Fruit fly (Drosophila melanogaster) whole organism, embryonic: ENCODE data around the gene Atg8b.

Source experiments
- Asciz ChIP-seq: fragments of 200-800 bp; sonication (Bioruptor generic); optimal IDR thresholded peaks from 2 replicates; lab custom pipeline; 2017; ENCODE audit warnings: missing biosample characterization, mild to moderate bottlenecking, missing genetic modification characterization, missing genetic modification reagents
- BEAF-32 ChIP-seq: fragments of 200-800 bp; sonication (Bioruptor generic); optimal IDR thresholded peaks from 3 replicates; lab custom pipeline; 2017; ENCODE audit warnings: missing biosample characterization, missing genetic modification characterization, mild to moderate bottlenecking, moderate library complexity, missing genetic modification reagents
- CG10267 ChIP-seq: fragments of 200-800 bp; sonication (Bioruptor generic); optimal IDR thresholded peaks from 2 replicates; lab custom pipeline; 2018; ENCODE audit warnings: missing biosample characterization, mild to moderate bottlenecking, missing genetic modification characterization, moderate library complexity
- CG11085 ChIP-seq: fragments of 200-800 bp; sonication (Bioruptor generic); IDR thresholded peaks from 2 replicates; pipeline ENCODE4 v1.3.6; 2022; ENCODE audit warnings: missing biosample characterization, missing genetic modification characterization
- CG11247 ChIP-seq: fragments of 200-800 bp; sonication (Bioruptor generic); IDR thresholded peaks from 2 replicates; pipeline ENCODE4 v1.3.6; 2022; ENCODE audit warnings: missing biosample characterization, missing genetic modification characterization
- CG11560 ChIP-seq: fragments of 200-800 bp; sonication (Bioruptor generic); IDR thresholded peaks from 3 replicates; pipeline ENCODE4 v1.3.6; 2022; ENCODE audit warnings: missing biosample characterization, missing genetic modification characterization
- CG11695 ChIP-seq: fragments of 200-800 bp; sonication (Bioruptor generic); IDR thresholded peaks from 3 replicates; pipeline ENCODE4 v1.3.6; 2022; ENCODE audit warnings: missing biosample characterization, missing genetic modification characterization
- CG11696 ChIP-seq: fragments of 200-800 bp; sonication (Bioruptor generic); IDR thresholded peaks from 2 replicates; pipeline ENCODE4 v1.3.6; 2022; ENCODE audit warnings: missing biosample characterization, missing genetic modification characterization
- CG12219 ChIP-seq: fragments of 200-800 bp; sonication (Bioruptor generic); optimal IDR thresholded peaks from 3 replicates; lab custom pipeline; 2018; ENCODE audit warnings: missing biosample characterization, mild to moderate bottlenecking, missing genetic modification characterization
- CG12744 ChIP-seq: fragments of 200-800 bp; sonication (Bioruptor generic); optimal IDR thresholded peaks from 2 replicates; lab custom pipeline; 2016; ENCODE audit warnings: missing biosample characterization, missing genetic modification characterization
- CG13287 ChIP-seq: fragments of 200-800 bp; sonication (Bioruptor generic); IDR thresholded peaks from 2 replicates; pipeline ENCODE4 v1.3.6; 2022; ENCODE audit warnings: missing biosample characterization, missing genetic modification characterization; ENCODE audit not compliant: partially characterized antibody
- CG13775 ChIP-seq: fragments of 200-800 bp; sonication (Bioruptor generic); optimal IDR thresholded peaks from 3 replicates; lab custom pipeline; 2017; ENCODE audit warnings: missing biosample characterization, mild to moderate bottlenecking, missing genetic modification characterization
- CG15073 ChIP-seq: fragments of 200-800 bp; sonication (Bioruptor generic); optimal IDR thresholded peaks from 2 replicates; lab custom pipeline; 2016; ENCODE audit warnings: missing biosample characterization, missing genetic modification characterization
- CG15269 ChIP-seq: fragments of 200-800 bp; sonication (Bioruptor generic); optimal IDR thresholded peaks from 2 replicates; lab custom pipeline; 2018; ENCODE audit warnings: missing biosample characterization, mild to moderate bottlenecking, missing genetic modification characterization, moderate library complexity
- CG1792 ChIP-seq: fragments of 200-800 bp; sonication (Bioruptor generic); optimal IDR thresholded peaks from 2 replicates; lab custom pipeline; 2016; ENCODE audit warnings: missing biosample characterization, missing genetic modification characterization
- CG2712 ChIP-seq: fragments of 200-800 bp; optimal IDR thresholded peaks from 3 replicates; lab custom pipeline; 2019; ENCODE audit warnings: missing biosample characterization, mild to moderate bottlenecking, missing genetic modification characterization, moderate library complexity
- CG2889 ChIP-seq: fragments of 200-800 bp; sonication (Bioruptor generic); IDR thresholded peaks from 3 replicates; pipeline ENCODE4 v1.3.6; 2022; ENCODE audit warnings: missing biosample characterization, missing genetic modification characterization
- CG34422 ChIP-seq: fragments of 200-800 bp; sonication (Bioruptor generic); IDR thresholded peaks from 3 replicates; pipeline ENCODE4 v1.3.6; 2022; ENCODE audit warnings: missing biosample characterization, missing genetic modification characterization
- CG3838 ChIP-seq: fragments of 200-800 bp; sonication (Bioruptor generic); optimal IDR thresholded peaks from 3 replicates; lab custom pipeline; 2016; ENCODE audit warnings: missing biosample characterization, missing genetic modification characterization
- CG4360 ChIP-seq: fragments of 200-800 bp; sonication (Bioruptor generic); IDR thresholded peaks from 2 replicates; pipeline ENCODE4 v1.3.6; 2022; ENCODE audit warnings: missing biosample characterization, missing genetic modification characterization
- CG6254 ChIP-seq: fragments of 200-800 bp; sonication (Bioruptor generic); optimal IDR thresholded peaks from 3 replicates; lab custom pipeline; 2017; ENCODE audit warnings: mild to moderate bottlenecking, missing biosample characterization, missing genetic modification reagents, missing genetic modification characterization
- Chrac-16 ChIP-seq: fragments of 200-800 bp; sonication (Bioruptor generic); optimal IDR thresholded peaks from 3 replicates; lab custom pipeline; 2016; ENCODE audit warnings: missing biosample characterization, missing genetic modification characterization
- Hey ChIP-seq: fragments of 200-800 bp; sonication (Bioruptor generic); optimal IDR thresholded peaks from 3 replicates; lab custom pipeline; 2018; ENCODE audit warnings: missing biosample characterization, mild to moderate bottlenecking, missing genetic modification characterization
- HmgD ChIP-seq: fragments of 200-800 bp; sonication (Bioruptor generic); optimal IDR thresholded peaks from 3 replicates; lab custom pipeline; 2016; ENCODE audit warnings: missing biosample characterization, missing genetic modification characterization
- HmgZ ChIP-seq: fragments of 200-800 bp; sonication (Bioruptor generic); optimal IDR thresholded peaks from 2 replicates; lab custom pipeline; 2018; ENCODE audit warnings: missing biosample characterization, mild to moderate bottlenecking, missing genetic modification characterization
- Hr3 ChIP-seq: fragments of 200-800 bp; sonication (Bioruptor generic); optimal IDR thresholded peaks from 3 replicates; lab custom pipeline; 2016; ENCODE audit warnings: missing biosample characterization, missing genetic modification characterization
- Kr ChIP-seq: fragments of 200-800 bp; sonication (Bioruptor generic); optimal IDR thresholded peaks from 2 replicates; lab custom pipeline; 2017; ENCODE audit warnings: missing biosample characterization, mild to moderate bottlenecking, missing genetic modification characterization
- Lim3 ChIP-seq: fragments of 200-800 bp; sonication (Bioruptor generic); IDR thresholded peaks from 2 replicates; pipeline ENCODE4 v1.3.6; 2022; ENCODE audit warnings: missing biosample characterization, missing genetic modification characterization
- MBD-R2 ChIP-seq: fragments of 200-800 bp; sonication (Bioruptor generic); IDR thresholded peaks from 2 replicates; pipeline ENCODE4 v1.3.6; 2022; ENCODE audit warnings: missing biosample characterization, missing genetic modification characterization
- MTF-1 ChIP-seq: fragments of 200-800 bp; sonication (Bioruptor generic); optimal IDR thresholded peaks from 2 replicates; lab custom pipeline; 2018; ENCODE audit warnings: missing biosample characterization, mild to moderate bottlenecking, missing genetic modification characterization, borderline replicate concordance
- Meics ChIP-seq: fragments of 200-800 bp; sonication (Bioruptor generic); optimal IDR thresholded peaks from 2 replicates; lab custom pipeline; 2017; ENCODE audit warnings: missing biosample characterization, mild to moderate bottlenecking, missing genetic modification characterization
- NC2β ChIP-seq: fragments of 200-800 bp; sonication (Bioruptor generic); optimal IDR thresholded peaks from 2 replicates; lab custom pipeline; 2016; ENCODE audit warnings: missing biosample characterization, missing genetic modification characterization
- Nf-YA ChIP-seq: fragments of 200-800 bp; sonication (Bioruptor generic); IDR thresholded peaks from 2 replicates; pipeline ENCODE4 v1.3.6; 2022; ENCODE audit warnings: missing biosample characterization, missing genetic modification characterization
- Ssrp ChIP-seq: fragments of 200-800 bp; sonication (Bioruptor generic); optimal IDR thresholded peaks from 2 replicates; lab custom pipeline; 2018; ENCODE audit warnings: missing biosample characterization, mild to moderate bottlenecking, missing genetic modification characterization, moderate library complexity
- YL-1 ChIP-seq: fragments of 200-800 bp; sonication (Bioruptor generic); optimal IDR thresholded peaks from 3 replicates; lab custom pipeline; 2017; ENCODE audit warnings: missing biosample characterization, mild to moderate bottlenecking, missing genetic modification characterization
- bcd ChIP-seq: fragments of 200-800 bp; sonication (Bioruptor generic); optimal IDR thresholded peaks from 2 replicates; lab custom pipeline; 2017; ENCODE audit warnings: missing biosample characterization, mild to moderate bottlenecking, missing genetic modification characterization
- emc ChIP-seq: fragments of 200-800 bp; sonication (Bioruptor generic); optimal IDR thresholded peaks from 2 replicates; lab custom pipeline; 2016; ENCODE audit warnings: missing biosample characterization, missing genetic modification characterization
- eve ChIP-seq, 2 experiments: fragments of >200 bp; optimal IDR thresholded peaks; 2 replicates each; lab custom pipeline; 2017; ENCODE audit warnings: missing biosample characterization in 2 of 2, missing genetic modification characterization in 2 of 2
- gsb ChIP-seq: fragments of 200-800 bp; sonication (Bioruptor generic); IDR thresholded peaks from 2 replicates; pipeline ENCODE4 v1.3.6; 2022; ENCODE audit warnings: missing biosample characterization, missing genetic modification characterization
- h ChIP-seq: fragments of >200 bp; optimal IDR thresholded peaks from 2 replicates; lab custom pipeline; 2017
- insv ChIP-seq, 2 experiments: fragments of 200-800 bp; sonication (Bioruptor generic); optimal IDR thresholded peaks; 3 replicates each; lab custom pipeline; 2016 to 2018; ENCODE audit warnings: missing biosample characterization in 2 of 2, missing genetic modification characterization in 2 of 2
- jigr1 ChIP-seq: fragments of 200-800 bp; sonication (Bioruptor generic); IDR thresholded peaks from 3 replicates; pipeline ENCODE4 v1.3.6; 2022; ENCODE audit warnings: missing biosample characterization, missing genetic modification characterization
- kay ChIP-seq: fragments of 200-800 bp; sonication (Bioruptor generic); optimal IDR thresholded peaks from 2 replicates; lab custom pipeline; 2016; ENCODE audit warnings: missing biosample characterization, missing genetic modification characterization
- mld ChIP-seq: fragments of 200-800 bp; sonication (Bioruptor generic); IDR thresholded peaks from 3 replicates; pipeline ENCODE4 v1.3.6; 2022; ENCODE audit warnings: missing biosample characterization, missing genetic modification characterization; ENCODE audit not compliant: partially characterized antibody
- sqz ChIP-seq: fragments of 200-800 bp; sonication (Bioruptor generic); optimal IDR thresholded peaks from 3 replicates; lab custom pipeline; 2018; ENCODE audit warnings: missing biosample characterization, mild to moderate bottlenecking, missing genetic modification characterization
- trem ChIP-seq: fragments of 200-800 bp; optimal IDR thresholded peaks from 3 replicates; lab custom pipeline; 2019; ENCODE audit warnings: missing biosample characterization, mild to moderate bottlenecking, missing genetic modification characterization, moderate library complexity
- unc-4 ChIP-seq: fragments of 200-800 bp; sonication (Bioruptor generic); IDR thresholded peaks from 2 replicates; pipeline ENCODE4 v1.3.6; 2022; ENCODE audit warnings: missing biosample characterization, missing genetic modification characterization; ENCODE audit not compliant: partially characterized antibody
- unpg ChIP-seq: fragments of 200-800 bp; sonication (Bioruptor generic); optimal IDR thresholded peaks from 3 replicates; lab custom pipeline; 2018; ENCODE audit warnings: missing biosample characterization, mild to moderate bottlenecking, missing genetic modification characterization, moderate library complexity
- z ChIP-seq: fragments of 200-800 bp; sonication (Bioruptor generic); IDR thresholded peaks from 3 replicates; pipeline ENCODE4 v1.3.6; 2022; ENCODE audit warnings: missing biosample characterization, missing genetic modification characterization

Gene Atg8b

DNA sequence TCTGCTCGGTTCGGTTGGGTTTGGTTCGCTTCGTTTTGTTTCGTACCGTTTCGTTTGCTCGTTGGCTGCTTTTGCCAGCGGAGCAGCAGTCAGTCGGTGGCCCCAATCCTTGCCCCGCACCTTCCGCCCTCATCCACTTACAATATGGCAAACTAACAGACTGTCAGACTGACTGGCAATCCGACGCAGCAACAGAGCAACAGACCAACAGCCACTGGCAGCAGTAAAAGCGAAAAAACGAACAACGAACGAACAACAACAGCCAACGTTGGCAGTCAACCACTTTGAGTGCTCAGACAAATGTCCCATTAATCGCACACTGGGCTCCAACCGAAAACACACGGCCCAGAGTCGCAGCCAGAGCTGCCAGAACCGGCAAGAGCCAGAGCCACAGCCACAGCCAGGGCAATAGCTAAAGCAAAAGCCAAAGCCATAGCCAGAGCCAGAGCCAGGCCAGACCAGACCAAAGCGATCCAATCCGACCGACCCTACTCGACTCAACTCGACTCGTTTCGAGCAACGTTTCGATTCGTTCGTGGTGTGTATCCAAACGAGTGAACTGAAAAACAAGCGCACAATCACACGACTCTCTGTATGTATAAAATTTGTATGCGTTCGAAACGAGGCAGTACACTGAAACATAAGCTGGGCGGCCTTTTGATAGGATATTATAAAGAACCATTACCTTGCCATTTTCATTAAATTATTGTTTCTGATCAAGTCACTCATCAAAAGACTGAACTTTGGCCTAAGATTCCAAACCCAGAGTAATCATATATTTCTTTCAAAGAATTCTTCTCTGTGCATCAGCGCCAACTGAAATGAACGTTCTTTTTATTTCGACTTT, 20.9 kb downstream of the Atg8b start (continued):
- TF ChIP-seq CG15269 (tag; lab: Kevin White, UChicago) (peak; percentile 99), mld (GFP tag; lab: Robert Waterston, UW) (no peak), unpg (GFP tag; lab: Kevin White, UChicago) (peak; percentile 99), Meics (GFP tag; lab: Kevin White, UChicago) (peak; percentile 99), HmgD (GFP tag; lab: Kevin White, UChicago) (peak; percentile 98), CG11247 (peak; percentile 98), emc (GFP tag; lab: Kevin White, UChicago) (peak; percentile 98), CG11696 (GFP tag; lab: Robert Waterston, UW) (peak; percentile 97), Asciz (GFP tag; lab: Kevin White, UChicago) (peak; percentile 99), CG15073 (GFP tag; lab: Kevin White, UChicago) (peak; percentile 91), Kr (GFP tag; lab: Kevin White, UChicago) (peak; percentile 19), sqz (peak; percentile 96), YL-1 (GFP tag; lab: Kevin White, UChicago) (peak; percentile 98), HmgZ (tag; lab: Kevin White, UChicago) (peak; percentile 98), trem (tag; lab: Kevin White, UChicago) (peak; percentile 96), MTF-1 (GFP tag; lab: Kevin White, UChicago) (peak; percentile 96), CG13287 (GFP tag; lab: Robert Waterston, UW) (peak; percentile 39; the same call in 1 of the 2 replicates), CG34422 (GFP tag; lab: Robert Waterston, UW) (peak; percentile 99), CG10267 (tag; lab: Kevin White, UChicago) (peak; percentile 95), CG6254 (GFP tag; lab: Kevin White, UChicago) (peak; percentile 98), Hey (peak; percentile 80), CG1792 (GFP tag; lab: Kevin White, UChicago) (peak; percentile 98), CG2889 (GFP tag; lab: Robert Waterston, UW) (peak; percentile 99), Lim3 (peak; percentile 98), CG3838 (GFP tag; lab: Kevin White, UChicago) (peak; percentile 96), eve (GFP tag; optimal IDR thresholded peaks at IDR 0.05; lab: Kevin White, UChicago) (no peak), Chrac-16 (GFP tag; lab: Kevin White, UChicago) (peak; percentile 99), Ssrp (peak; percentile 98), CG4360 (GFP tag; lab: Robert Waterston, UW) (peak; percentile 90), h (no peak), CG11560 (tag; lab: Robert Waterston, UW) (peak; percentile 93), unc-4 (no peak), gsb (GFP tag; lab: Robert Waterston, UW) (peak; percentile 98), CG12744 (GFP tag; lab: Kevin White, UChicago) (peak; percentile 99), Nf-YA (GFP tag; lab: Robert Waterston, UW) (peak; percentile 98), kay (GFP tag; lab: Kevin White, UChicago) (peak; percentile 99), CG13775 (peak; percentile 99), jigr1 (GFP tag; lab: Robert Waterston, UW) (peak; percentile 97), bcd (GFP tag; lab: Kevin White, UChicago) (peak; percentile 99), insv (GFP tag; optimal IDR thresholded peaks at IDR 0.05; lab: Kevin White, UChicago) (peak; percentile 68 to 72), NC2β (GFP tag; lab: Kevin White, UChicago) (peak; percentile 99), CG11085 (GFP tag; lab: Robert Waterston, UW) (peak; percentile 97), BEAF-32 (GFP tag; lab: Kevin White, UChicago) (peak; percentile 28), CG12219 (GFP tag; lab: Kevin White, UChicago) (peak; percentile 99), MBD-R2 (GFP tag; lab: Robert Waterston, UW) (peak; percentile 97), CG2712 (tag; lab: Kevin White, UChicago) (peak; percentile 99), CG11695 (GFP tag; lab: Robert Waterston, UW) (peak; percentile 99), Hr3 (GFP tag; lab: Kevin White, UChicago) (peak; percentile 99), z (peak; percentile 76; the same call in 2 of the 3 replicates)
